Worm (Caenorhabditis elegans): ENCODE results near the gene tsp-1.

DNA sequence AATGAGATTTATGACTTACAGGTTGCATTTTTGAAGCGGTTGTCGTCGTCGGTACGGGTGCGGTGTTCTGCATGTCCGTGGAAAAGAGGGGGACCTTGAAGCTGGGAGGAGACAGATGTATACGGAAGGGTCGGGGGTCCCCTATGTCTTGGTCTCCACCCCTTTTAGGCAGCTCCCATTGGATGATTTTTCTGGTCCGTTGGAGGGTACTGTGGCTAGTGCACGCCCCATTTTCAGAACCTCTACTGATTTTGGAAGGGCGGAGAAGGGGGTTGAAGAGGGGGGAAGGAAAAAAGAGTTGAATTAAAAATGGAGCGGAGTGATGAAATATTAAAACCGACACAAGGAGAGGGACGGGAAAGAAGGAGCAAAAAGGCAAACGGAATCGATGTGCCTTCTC, 23.0 kb downstream of the tsp-1 start, which contains the start of gene unc-86:
- TF ChIP-seq lin-15B (tag; optimal IDR thresholded peaks at IDR 0.05) (no peak), ceh-82 (tag; optimal IDR thresholded peaks at IDR 0.05) (no peak), nhr-25 (tag; optimal IDR thresholded peaks at IDR 0.05; ENCODE audit: borderline replicate concordance, insufficient read depth) (no peak), nhr-10 (tag; optimal IDR thresholded peaks at IDR 0.05) (no peak), egl-27 (tag; optimal IDR thresholded peaks at IDR 0.05) (no peak), nhr-76 (tag; optimal IDR thresholded peaks at IDR 0.05) (no peak)
